Fruit fly (Drosophila melanogaster) whole organism, embryonic: ENCODE results near the gene CG8112.

ENCODE experiments used
- Atf6 ChIP-seq: fragments of 200-800 bp; sonication (Bioruptor generic); IDR thresholded peaks from 2 replicates; pipeline ENCODE4 v1.3.6; 2022; ENCODE audit warnings: missing biosample characterization, missing genetic modification characterization
- BEAF-32 ChIP-seq: fragments of 200-800 bp; sonication (Bioruptor generic); optimal IDR thresholded peaks from 3 replicates; lab custom pipeline; 2017; ENCODE audit warnings: missing biosample characterization, missing genetic modification characterization, mild to moderate bottlenecking, moderate library complexity, missing genetic modification reagents
- CG10209 ChIP-seq: fragments of 200-800 bp; sonication (Bioruptor generic); optimal IDR thresholded peaks from 3 replicates; lab custom pipeline; 2017; ENCODE audit warnings: missing biosample characterization, mild to moderate bottlenecking, missing genetic modification characterization, missing genetic modification reagents
- CG10274 ChIP-seq: fragments of 200-800 bp; sonication (Bioruptor generic); optimal IDR thresholded peaks from 3 replicates; lab custom pipeline; 2017; ENCODE audit warnings: missing biosample characterization, mild to moderate bottlenecking, missing genetic modification characterization
- CG10462 ChIP-seq: fragments of 200-800 bp; sonication (Bioruptor generic); optimal IDR thresholded peaks from 2 replicates; lab custom pipeline; 2016; ENCODE audit warnings: missing biosample characterization, missing genetic modification characterization
- CG10959 ChIP-seq: fragments of 200-800 bp; sonication (Bioruptor generic); IDR thresholded peaks from 2 replicates; pipeline ENCODE4 v1.3.6; 2022; ENCODE audit warnings: missing biosample characterization, missing genetic modification characterization
- CG11723 ChIP-seq: fragments of 200-800 bp; sonication (Bioruptor generic); optimal IDR thresholded peaks from 2 replicates; lab custom pipeline; 2017; ENCODE audit warnings: missing biosample characterization, mild to moderate bottlenecking, missing genetic modification characterization
- CG12155 ChIP-seq: fragments of 200-800 bp; sonication (Bioruptor generic); optimal IDR thresholded peaks from 3 replicates; lab custom pipeline; 2016; ENCODE audit warnings: missing biosample characterization, missing genetic modification characterization
- CG14667 ChIP-seq: fragments of 200-800 bp; sonication (Bioruptor generic); IDR thresholded peaks from 2 replicates; pipeline ENCODE4 v1.3.6; 2022; ENCODE audit warnings: missing biosample characterization, missing genetic modification characterization
- CG17802 ChIP-seq: fragments of 200-800 bp; sonication (Bioruptor generic); optimal IDR thresholded peaks from 2 replicates; lab custom pipeline; 2018; ENCODE audit warnings: missing biosample characterization, mild to moderate bottlenecking, missing genetic modification characterization, moderate library complexity
- CG18476 ChIP-seq: fragments of 200-800 bp; sonication (Bioruptor generic); optimal IDR thresholded peaks from 2 replicates; lab custom pipeline; 2016; ENCODE audit warnings: missing biosample characterization, mild to moderate bottlenecking, missing genetic modification characterization
- CG2712 ChIP-seq: fragments of 200-800 bp; optimal IDR thresholded peaks from 3 replicates; lab custom pipeline; 2019; ENCODE audit warnings: missing biosample characterization, mild to moderate bottlenecking, missing genetic modification characterization, moderate library complexity
- CG31388 ChIP-seq: fragments of 200-800 bp; sonication (Bioruptor generic); optimal IDR thresholded peaks from 2 replicates; lab custom pipeline; 2016; ENCODE audit warnings: missing biosample characterization, missing genetic modification characterization
- CG32772 ChIP-seq: fragments of 200-800 bp; sonication (Bioruptor generic); IDR thresholded peaks from 2 replicates; pipeline ENCODE4 v1.3.6; 2022; ENCODE audit warnings: missing biosample characterization, missing genetic modification characterization
- CG3281 ChIP-seq: fragments of 200-800 bp; sonication (Bioruptor generic); optimal IDR thresholded peaks from 3 replicates; lab custom pipeline; 2017; ENCODE audit warnings: missing biosample characterization, mild to moderate bottlenecking, missing genetic modification characterization
- CG33557 ChIP-seq: fragments of 200-800 bp; sonication (Bioruptor generic); optimal IDR thresholded peaks from 2 replicates; lab custom pipeline; 2019; ENCODE audit warnings: missing biosample characterization, mild to moderate bottlenecking, missing genetic modification characterization, moderate library complexity
- CG34224 ChIP-seq: fragments of 200-800 bp; sonication (Bioruptor generic); IDR thresholded peaks from 3 replicates; pipeline ENCODE4 v1.3.6; 2022; ENCODE audit warnings: missing biosample characterization, missing genetic modification characterization; ENCODE audit not compliant: partially characterized antibody
- CG4282 ChIP-seq: fragments of 200-800 bp; sonication (Bioruptor generic); optimal IDR thresholded peaks from 2 replicates; lab custom pipeline; 2016; ENCODE audit warnings: missing biosample characterization, missing genetic modification characterization
- CG5180 ChIP-seq: fragments of 200-800 bp; sonication (Bioruptor generic); optimal IDR thresholded peaks from 3 replicates; lab custom pipeline; 2017; ENCODE audit warnings: missing biosample characterization, missing genetic modification characterization, mild to moderate bottlenecking, moderate library complexity, missing genetic modification reagents
- CG6765 ChIP-seq: fragments of 200-800 bp; sonication (Bioruptor generic); optimal IDR thresholded peaks from 3 replicates; lab custom pipeline; 2017; ENCODE audit warnings: missing biosample characterization, mild to moderate bottlenecking, missing genetic modification characterization
- CG7271 ChIP-seq: fragments of 200-800 bp; sonication (Bioruptor generic); optimal IDR thresholded peaks from 2 replicates; lab custom pipeline; 2018; ENCODE audit warnings: missing biosample characterization, mild to moderate bottlenecking, missing genetic modification characterization, moderate library complexity
- CG7786 ChIP-seq: fragments of 200-800 bp; sonication (Bioruptor generic); optimal IDR thresholded peaks from 2 replicates; lab custom pipeline; 2016; ENCODE audit warnings: missing biosample characterization, missing genetic modification characterization
- CG9609 ChIP-seq: fragments of 200-800 bp; sonication (Bioruptor generic); optimal IDR thresholded peaks from 3 replicates; lab custom pipeline; 2016; ENCODE audit warnings: missing biosample characterization, missing genetic modification characterization
- CG9932 ChIP-seq: fragments of 200-800 bp; sonication (Bioruptor generic); IDR thresholded peaks from 2 replicates; pipeline ENCODE4 v1.3.6; 2022; ENCODE audit warnings: missing biosample characterization, missing genetic modification characterization
- Dref ChIP-seq: fragments of 200-800 bp; sonication (Bioruptor generic); IDR thresholded peaks from 2 replicates; pipeline ENCODE4 v1.3.6; 2022; ENCODE audit warnings: missing biosample characterization, missing genetic modification characterization
- Gsc ChIP-seq: fragments of 200-800 bp; sonication (Bioruptor generic); IDR thresholded peaks from 2 replicates; pipeline ENCODE4 v1.3.6; 2022; ENCODE audit warnings: missing biosample characterization, missing genetic modification characterization
- HLH54F ChIP-seq: fragments of 200-800 bp; sonication (Bioruptor generic); optimal IDR thresholded peaks from 3 replicates; lab custom pipeline; 2016; ENCODE audit warnings: missing biosample characterization, missing genetic modification characterization
- HmgD ChIP-seq: fragments of 200-800 bp; sonication (Bioruptor generic); optimal IDR thresholded peaks from 3 replicates; lab custom pipeline; 2016; ENCODE audit warnings: missing biosample characterization, missing genetic modification characterization
- Hmx ChIP-seq: fragments of 200-800 bp; sonication (Bioruptor generic); optimal IDR thresholded peaks from 2 replicates; lab custom pipeline; 2016; ENCODE audit warnings: missing biosample characterization, missing genetic modification characterization
- Ptx1 ChIP-seq: fragments of 200-800 bp; sonication (Bioruptor generic); IDR thresholded peaks from 2 replicates; pipeline ENCODE4 v1.3.6; 2022; ENCODE audit warnings: missing biosample characterization, missing genetic modification characterization
- Sry-δ ChIP-seq: fragments of 200-800 bp; sonication (Bioruptor generic); optimal IDR thresholded peaks from 2 replicates; lab custom pipeline; 2016; ENCODE audit warnings: missing biosample characterization, missing genetic modification characterization
- Taf1 ChIP-seq: fragments of 200-800 bp; sonication (Bioruptor generic); IDR thresholded peaks from 2 replicates; pipeline ENCODE4 v1.3.6; 2022; ENCODE audit warnings: missing biosample characterization, missing genetic modification characterization
- Tbp ChIP-seq: fragments of >200 bp; optimal IDR thresholded peaks from 2 replicates; lab custom pipeline; 2018; ENCODE audit warnings: missing biosample characterization, missing genetic modification characterization
- Vsx1 ChIP-seq: fragments of 200-800 bp; sonication (Bioruptor generic); optimal IDR thresholded peaks from 2 replicates; lab custom pipeline; 2017; ENCODE audit warnings: missing biosample characterization, mild to moderate bottlenecking, missing genetic modification characterization, missing genetic modification reagents
- ara ChIP-seq: fragments of 200-800 bp; sonication (Bioruptor generic); IDR thresholded peaks from 2 replicates; pipeline ENCODE4 v1.3.6; 2022; ENCODE audit warnings: missing biosample characterization, missing genetic modification characterization
- corto ChIP-seq: fragments of 200-800 bp; sonication (Bioruptor generic); optimal IDR thresholded peaks from 2 replicates; lab custom pipeline; 2016; ENCODE audit warnings: missing biosample characterization, mild to moderate bottlenecking, missing genetic modification characterization, moderate library complexity
- danr ChIP-seq: fragments of 200-800 bp; sonication (Bioruptor generic); IDR thresholded peaks from 2 replicates; pipeline ENCODE4 v1.3.6; 2022; ENCODE audit warnings: missing biosample characterization, missing genetic modification characterization
- dm ChIP-seq: fragments of 200-800 bp; sonication (Bioruptor generic); optimal IDR thresholded peaks from 3 replicates; lab custom pipeline; 2016; ENCODE audit warnings: missing biosample characterization, missing genetic modification characterization
- dmrt99B ChIP-seq: fragments of 200-800 bp; sonication (Bioruptor generic); optimal IDR thresholded peaks from 2 replicates; lab custom pipeline; 2018; ENCODE audit warnings: missing biosample characterization, mild to moderate bottlenecking, missing genetic modification characterization, moderate library complexity
- gfzf ChIP-seq: fragments of 200-800 bp; sonication (Bioruptor generic); optimal IDR thresholded peaks from 2 replicates; lab custom pipeline; 2016; ENCODE audit warnings: missing biosample characterization, mild to moderate bottlenecking, missing genetic modification characterization, moderate library complexity
- gt ChIP-seq: fragments of 200-800 bp; sonication (Bioruptor generic); IDR thresholded peaks from 2 replicates; pipeline ENCODE4 v1.3.6; 2022; ENCODE audit warnings: missing biosample characterization, missing genetic modification characterization
- kay ChIP-seq: fragments of 200-800 bp; sonication (Bioruptor generic); optimal IDR thresholded peaks from 2 replicates; lab custom pipeline; 2016; ENCODE audit warnings: missing biosample characterization, missing genetic modification characterization
- odd ChIP-seq: fragments of 200-800 bp; sonication (Bioruptor generic); optimal IDR thresholded peaks from 2 replicates; lab custom pipeline; 2017; ENCODE audit warnings: missing biosample characterization, mild to moderate bottlenecking, missing genetic modification characterization
- row ChIP-seq: fragments of 200-800 bp; sonication (Bioruptor generic); IDR thresholded peaks from 3 replicates; pipeline ENCODE4 v1.3.6; 2022; ENCODE audit warnings: missing biosample characterization, missing genetic modification characterization
- slou ChIP-seq: fragments of 200-800 bp; sonication (Bioruptor generic); optimal IDR thresholded peaks from 3 replicates; lab custom pipeline; 2016; ENCODE audit warnings: missing biosample characterization, missing genetic modification characterization
- sna ChIP-seq: fragments of 200-800 bp; sonication (Bioruptor generic); IDR thresholded peaks from 2 replicates; pipeline ENCODE4 v1.3.6; 2022; ENCODE audit warnings: missing biosample characterization, missing genetic modification characterization; ENCODE audit not compliant: partially characterized antibody
- tna ChIP-seq: fragments of 200-800 bp; sonication (Bioruptor generic); IDR thresholded peaks from 2 replicates; pipeline ENCODE4 v1.3.6; 2022; ENCODE audit warnings: missing biosample characterization, missing genetic modification characterization; ENCODE audit not compliant: partially characterized antibody
- wek ChIP-seq: fragments of 200-800 bp; sonication (Bioruptor generic); optimal IDR thresholded peaks from 3 replicates; lab custom pipeline; 2018; ENCODE audit warnings: missing biosample characterization, mild to moderate bottlenecking, missing genetic modification characterization, moderate library complexity
- zen2 ChIP-seq: fragments of 200-800 bp; sonication (Bioruptor generic); IDR thresholded peaks from 3 replicates; pipeline ENCODE4 v1.3.6; 2022; ENCODE audit warnings: missing biosample characterization, missing genetic modification characterization; ENCODE audit not compliant: partially characterized antibody
- zfh2 ChIP-seq: fragments of 200-800 bp; sonication (Bioruptor generic); optimal IDR thresholded peaks from 2 replicates; lab custom pipeline; 2016; ENCODE audit warnings: missing biosample characterization, missing genetic modification characterization

Gene CG8112

DNA sequence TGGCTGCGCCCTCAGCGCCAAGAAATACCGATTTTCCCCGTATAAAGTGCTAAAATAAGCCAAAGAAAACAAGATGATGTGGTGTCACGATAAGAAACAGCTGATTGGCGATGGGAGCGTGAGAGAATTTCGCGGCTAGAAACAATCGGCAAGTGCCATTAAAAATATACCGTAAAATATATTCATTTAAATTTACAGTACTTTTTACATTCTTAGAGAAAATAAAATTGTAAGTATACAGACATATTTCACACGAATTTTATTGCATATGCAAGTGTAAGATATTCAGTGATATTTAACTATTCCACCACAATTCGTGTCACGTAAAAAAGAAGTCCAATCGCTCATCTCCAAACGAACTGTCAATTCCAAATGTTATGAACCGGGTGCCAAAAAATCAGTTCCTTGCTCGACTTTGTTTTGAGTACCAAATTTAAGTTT lies 36.2 kb upstream of the CG8112 start, which contains the start of the genes Unc50, CG11755 and CG8043 (continued):
- TF ChIP-seq zfh2 (GFP tag; lab: Kevin White, UChicago) (peak; percentile 72), CG10274 (GFP tag; lab: Kevin White, UChicago) (no peak), Sry-δ (peak; percentile 90), CG10959 (GFP tag; lab: Robert Waterston, UW) (peak; percentile 44), ara (GFP tag; lab: Robert Waterston, UW) (0 out of 2 replicates have a peak, but pooled peaks have one; percentile 33), kay (peak; percentile 59), CG18476 (GFP tag; lab: Kevin White, UChicago) (peak; percentile 54), CG17802 (tag; lab: Kevin White, UChicago) (no peak), dm (GFP tag; lab: Kevin White, UChicago) (no peak), odd (GFP tag; lab: Kevin White, UChicago) (peak; percentile 47), CG32772 (GFP tag; lab: Robert Waterston, UW) (peak; percentile 64), dmrt99B (tag; lab: Kevin White, UChicago) (peak; percentile 73), CG12155 (GFP tag; lab: Kevin White, UChicago) (peak; percentile 77), gt (GFP tag; lab: Robert Waterston, UW) (no peak), CG3281 (GFP tag; lab: Kevin White, UChicago) (peak; percentile 71), wek (no peak), Tbp (no peak), CG14667 (peak; percentile 75), tna (GFP tag; lab: Robert Waterston, UW) (peak; percentile 84; the same call in 1 of the 2 replicates), Taf1 (peak; percentile 72), Vsx1 (no peak), Ptx1 (GFP tag; lab: Robert Waterston, UW) (peak; percentile 75), CG2712 (tag; lab: Kevin White, UChicago) (peak; percentile 85), BEAF-32 (GFP tag; lab: Kevin White, UChicago) (peak; percentile 98), HLH54F (GFP tag; lab: Kevin White, UChicago) (peak; percentile 69), danr (peak; percentile 53; the same call in 1 of the 2 replicates), CG10209 (peak; percentile 70), CG34224 (GFP tag; lab: Robert Waterston, UW) (peak; percentile 99), Dref (GFP tag; lab: Robert Waterston, UW) (peak; percentile 36; the same call in 1 of the 2 replicates), CG31388 (GFP tag; lab: Kevin White, UChicago) (peak; percentile 30), CG10462 (peak; percentile 48), slou (GFP tag; lab: Kevin White, UChicago) (peak; percentile 78), Hmx (peak; percentile 66), CG5180 (GFP tag; lab: Kevin White, UChicago) (peak; percentile 46), zen2 (peak; percentile 95), sna (GFP tag; lab: Robert Waterston, UW) (peak; percentile 99), CG11723 (GFP tag; lab: Kevin White, UChicago) (peak; percentile 49), CG6765 (GFP tag; lab: Kevin White, UChicago) (peak; percentile 11), CG7786 (GFP tag; lab: Kevin White, UChicago) (peak; percentile 60), Atf6 (GFP tag; lab: Robert Waterston, UW) (peak; percentile 63; the same call in 1 of the 2 replicates), gfzf (GFP tag; lab: Kevin White, UChicago) (peak; percentile 85), CG7271 (tag; lab: Kevin White, UChicago) (peak; percentile 30), CG9609 (peak; percentile 68), Gsc (no peak), HmgD (GFP tag; lab: Kevin White, UChicago) (peak; percentile 10), corto (GFP tag; lab: Kevin White, UChicago) (peak; percentile 72), row (peak; percentile 99), CG9932 (peak; percentile 95), CG33557 (peak; percentile 79), CG4282 (GFP tag; lab: Kevin White, UChicago) (no peak)
